Fruit fly (Drosophila melanogaster): ENCODE results near the gene His4r.

His4r gene

dm6 chr3R:14649307-14650239 is 24.0 kb downstream of the His4r start (continued):
- TF ChIP-seq Atf6 (GFP tag; IDR thresholded peaks at IDR 0.05) (no peak), z (GFP tag; IDR thresholded peaks at IDR 0.05) (no peak), Trl (optimal IDR thresholded peaks at IDR 0.05) (no peak), Trl (GFP tag; optimal IDR thresholded peaks at IDR 0.05) (no peak), CG7556 (GFP tag; optimal IDR thresholded peaks at IDR 0.05) (peak; percentile 43), Med (GFP tag) (peak; percentile 62), CG12391 (tag; optimal IDR thresholded peaks at IDR 0.05) (no peak), sim (GFP tag; IDR thresholded peaks at IDR 0.05) (no peak), sens (GFP tag) (peak; percentile 89), Lpt (GFP tag; optimal IDR thresholded peaks at IDR 0.05) (no peak), twi (tag; optimal IDR thresholded peaks at IDR 0.05) (no peak), CG10267 (tag; optimal IDR thresholded peaks at IDR 0.05) (peak; percentile 4), CG30431 (GFP tag; optimal IDR thresholded peaks at IDR 0.05) (no peak), NfI (GFP tag; optimal IDR thresholded peaks at IDR 0.05) (no peak), CG1603 (tag; optimal IDR thresholded peaks at IDR 0.05) (no peak), so (GFP tag; IDR thresholded peaks at IDR 0.05) (no peak), kni (GFP tag; optimal IDR thresholded peaks at IDR 0.05) (peak; percentile 47), sisA (GFP tag; IDR thresholded peaks at IDR 0.05) (no peak), cas (GFP tag; IDR thresholded peaks at IDR 0.05) (no peak), Meics (GFP tag; optimal IDR thresholded peaks at IDR 0.05) (no peak), CG8944 (GFP tag; optimal IDR thresholded peaks at IDR 0.05) (no peak), Dad (GFP tag; optimal IDR thresholded peaks at IDR 0.05) (no peak), CG3281 (GFP tag; optimal IDR thresholded peaks at IDR 0.05) (no peak), CG7786 (GFP tag; optimal IDR thresholded peaks at IDR 0.05) (peak; percentile 31), tio (GFP tag; optimal IDR thresholded peaks at IDR 0.05) (no peak), Adf1 (GFP tag; IDR thresholded peaks at IDR 0.05) (no peak), hb (GFP tag; IDR thresholded peaks at IDR 0.05; ENCODE audit: partially characterized antibody) (no peak), ham (GFP tag; IDR thresholded peaks at IDR 0.05) (no peak), slbo (GFP tag; IDR thresholded peaks at IDR 0.05) (peak; percentile 22; the same call in 1 of the 2 replicates), cad (GFP tag; optimal IDR thresholded peaks at IDR 0.05) (no peak), salm (tag; optimal IDR thresholded peaks at IDR 0.05) (no peak), Hr78 (GFP tag; optimal IDR thresholded peaks at IDR 0.05) (no peak), CG18262 (tag; optimal IDR thresholded peaks at IDR 0.05) (peak; percentile 43), Usf (GFP tag; optimal IDR thresholded peaks at IDR 0.05) (peak; percentile 6), Optix (GFP tag; IDR thresholded peaks at IDR 0.05) (no peak), CG8388 (GFP tag; optimal IDR thresholded peaks at IDR 0.05) (peak; percentile 18), HHEX (GFP tag; optimal IDR thresholded peaks at IDR 0.05) (no peak), Poxn (GFP tag; IDR thresholded peaks at IDR 0.05) (no peak), vfl (GFP tag; optimal IDR thresholded peaks at IDR 0.05) (no peak), CG10147 (GFP tag; optimal IDR thresholded peaks at IDR 0.05) (peak; percentile 10), CG8478 (optimal IDR thresholded peaks at IDR 0.05) (no peak), pnt (GFP tag; optimal IDR thresholded peaks at IDR 0.05) (no peak), br (optimal IDR thresholded peaks at IDR 0.05) (no peak), crp (GFP tag; optimal IDR thresholded peaks at IDR 0.05) (no peak), Jarid2 (GFP tag; optimal IDR thresholded peaks at IDR 0.05) (no peak), Mad (GFP tag; optimal IDR thresholded peaks at IDR 0.05) (no peak), ato (GFP tag; IDR thresholded peaks at IDR 0.05; ENCODE audit: partially characterized antibody) (no peak), slou (GFP tag; optimal IDR thresholded peaks at IDR 0.05) (no peak), ems (GFP tag; optimal IDR thresholded peaks at IDR 0.05) (no peak), Chrac-16 (GFP tag; optimal IDR thresholded peaks at IDR 0.05) (no peak), Sox102F (GFP tag; optimal IDR thresholded peaks at IDR 0.05) (no peak)
